Worm (Caenorhabditis elegans) whole organism, L1 larva: Measurements from ENCODE around the gene dhs-24.
A peak's percentile ranks its signal among the peaks of the same experiment; 100 is the strongest.
"Not testable (repeated sequence)": the region's sequence is repeated elsewhere in the genome, so short reads cannot be mapped to it uniquely, and the experiment has no call there.

Source experiments
- C04F5.9 ChIP-seq: sonication (generic microtip); optimal IDR thresholded peaks from 2 replicates; lab custom pipeline; 2016; ENCODE audit warnings: missing genetic modification characterization, missing compliant biosample characterization
- F16B12.6 ChIP-seq: fragments of 150-350 bp; optimal IDR thresholded peaks from 2 replicates; lab custom pipeline; 2014; ENCODE audit warnings: missing biosample characterization, missing genetic modification characterization
- ceh-63 ChIP-seq: fragments of 200-800 bp; sonication (Bioruptor generic); optimal IDR thresholded peaks from 2 replicates; lab custom pipeline; 2018; ENCODE audit warnings: mild to moderate bottlenecking, missing genetic modification characterization, missing compliant biosample characterization
- ceh-82 ChIP-seq, 3 experiments: fragments of 150-350 bp in 1 of 3; sonication (generic microtip) in 2 of 3; optimal IDR thresholded peaks; 2 replicates each; lab custom pipeline; 2014 to 2017; ENCODE audit warnings: missing biosample characterization in 3 of 3, missing genetic modification characterization in 3 of 3
- ceh-88 ChIP-seq: fragments of 200-800 bp; sonication (Bioruptor generic); IDR thresholded peaks from 2 replicates; pipeline ENCODE4 v1.3.6; 2022; ENCODE audit warnings: missing genetic modification characterization, missing compliant biosample characterization
- dpl-1 ChIP-seq, 3 experiments: fragments of 150-350 bp in 2 of 3; sonication (generic microtip) in 1 of 3; optimal IDR thresholded peaks; 2 replicates each; lab custom pipeline; 2014 to 2017; ENCODE audit warnings: missing biosample characterization in 3 of 3, missing genetic modification characterization in 3 of 3, missing genetic modification reagents in 3 of 3
- efl-1 ChIP-seq, 4 experiments: fragments of 150-350 bp; optimal IDR thresholded peaks in 3 of 4; peaks in 1 of 4; 1 replicate in 1 of 4; 2 replicates in 3 of 4; lab custom pipeline; 2014; ENCODE audit warnings: missing biosample characterization in 2 of 4, missing genetic modification characterization in 2 of 4, missing genetic modification reagents in 2 of 4
- elt-2 ChIP-seq: sonication (generic microtip); optimal IDR thresholded peaks from 2 replicates; lab custom pipeline; 2016; ENCODE audit warnings: missing genetic modification characterization, mild to moderate bottlenecking, inconsistent platforms, missing compliant biosample characterization, missing genetic modification reagents
- elt-3 ChIP-seq, 6 experiments: fragments of 150-350 bp in 1 of 6; sonication (generic microtip); optimal IDR thresholded peaks; 2 replicates each; lab custom pipeline; 2017 to 2018; ENCODE audit warnings: missing biosample characterization in 6 of 6, missing genetic modification characterization in 6 of 6, inconsistent platforms in 1 of 6
- ets-5 ChIP-seq: fragments of 200-800 bp; sonication (Bioruptor generic); IDR thresholded peaks from 2 replicates; pipeline ENCODE4 v1.3.6; 2022; ENCODE audit warnings: missing genetic modification characterization, missing compliant biosample characterization
- fos-1 ChIP-seq: fragments of 150-350 bp; optimal IDR thresholded peaks from 2 replicates; lab custom pipeline; 2014; ENCODE audit warnings: missing biosample characterization, missing genetic modification characterization
- grh-1 ChIP-seq: fragments of 200-800 bp; sonication (Bioruptor generic); IDR thresholded peaks from 2 replicates; pipeline ENCODE4 v1.3.6; 2022; ENCODE audit warnings: missing genetic modification reagents, missing genetic modification characterization, missing compliant biosample characterization
- hpl-2 ChIP-seq: fragments of 150-350 bp; optimal IDR thresholded peaks from 2 replicates; lab custom pipeline; 2014; ENCODE audit warnings: missing biosample characterization, missing genetic modification reagents, missing genetic modification characterization
- jun-1 ChIP-seq: fragments of 150-350 bp; optimal IDR thresholded peaks from 2 replicates; lab custom pipeline; 2014; ENCODE audit warnings: missing biosample characterization, missing genetic modification reagents, missing genetic modification characterization
- lin-35 ChIP-seq, 2 experiments: fragments of 150-350 bp; optimal IDR thresholded peaks; 2 replicates each; lab custom pipeline; 2014; ENCODE audit warnings: missing biosample characterization in 2 of 2, missing genetic modification characterization in 2 of 2, missing genetic modification reagents in 2 of 2
- lsy-2 ChIP-seq, 2 experiments: fragments of 150-350 bp; optimal IDR thresholded peaks; 2 replicates each; lab custom pipeline; 2014; ENCODE audit warnings: missing biosample characterization in 2 of 2, missing genetic modification characterization in 2 of 2
- mab-9 ChIP-seq: fragments of 200-800 bp; sonication (Bioruptor generic); IDR thresholded peaks from 2 replicates; pipeline ENCODE4 v1.3.6; 2022; ENCODE audit warnings: missing genetic modification reagents, missing genetic modification characterization, missing compliant biosample characterization
- mdl-1 ChIP-seq, 2 experiments: fragments of 150-350 bp; optimal IDR thresholded peaks; 2 replicates each; lab custom pipeline; 2014 to 2017; ENCODE audit warnings: missing biosample characterization in 2 of 2, missing genetic modification characterization in 2 of 2, inconsistent platforms in 1 of 2
- mep-1 ChIP-seq: fragments of 150-350 bp; optimal IDR thresholded peaks from 2 replicates; lab custom pipeline; 2014; ENCODE audit warnings: missing biosample characterization, missing genetic modification characterization
- nhr-12 ChIP-seq: sonication (generic microtip); optimal IDR thresholded peaks from 2 replicates; lab custom pipeline; 2017; ENCODE audit warnings: missing biosample characterization, missing genetic modification characterization
- nhr-19 ChIP-seq: fragments of 200-800 bp; sonication (Bioruptor generic); conservative IDR thresholded peaks from 2 replicates; pipeline ENCODE4 v1.3.6; 2022; ENCODE audit warnings: missing genetic modification characterization, missing compliant biosample characterization
- nhr-237 ChIP-seq: fragments of 150-350 bp; optimal IDR thresholded peaks from 2 replicates; lab custom pipeline; 2014; ENCODE audit warnings: missing biosample characterization, missing genetic modification characterization
- nhr-28 ChIP-seq: fragments of 150-350 bp; optimal IDR thresholded peaks from 2 replicates; lab custom pipeline; 2014; ENCODE audit warnings: missing biosample characterization, missing genetic modification characterization
- nhr-84 ChIP-seq: sonication (generic microtip); optimal IDR thresholded peaks from 2 replicates; lab custom pipeline; 2017; ENCODE audit warnings: missing biosample characterization, missing genetic modification characterization
- nhr-85 ChIP-seq: sonication (generic microtip); peaks from one replicate; lab custom pipeline; 2016; ENCODE audit warnings: missing genetic modification characterization, inconsistent platforms, missing compliant biosample characterization
- snpc-4 ChIP-seq: fragments of 150-350 bp; optimal IDR thresholded peaks from 2 replicates; lab custom pipeline; 2014; ENCODE audit warnings: missing biosample characterization, missing genetic modification characterization
- tlp-1 ChIP-seq: fragments of 150-350 bp; optimal IDR thresholded peaks from 2 replicates; lab custom pipeline; 2014; ENCODE audit warnings: missing biosample characterization, missing genetic modification characterization
- unc-130 ChIP-seq: fragments of 150-350 bp; optimal IDR thresholded peaks from 2 replicates; lab custom pipeline; 2017; ENCODE audit warnings: missing biosample characterization, missing genetic modification characterization, inconsistent platforms
- unc-62 ChIP-seq: fragments of 150-350 bp; optimal IDR thresholded peaks from 2 replicates; lab custom pipeline; 2014; ENCODE audit warnings: missing biosample characterization, missing genetic modification reagents, missing genetic modification characterization
- unc-98 ChIP-seq: fragments of 200-800 bp; sonication (Bioruptor generic); IDR thresholded peaks from 2 replicates; pipeline ENCODE4 v1.3.6; 2022; ENCODE audit warnings: missing genetic modification characterization, missing compliant biosample characterization
- xbp-1 ChIP-seq: sonication (generic microtip); optimal IDR thresholded peaks from 2 replicates; lab custom pipeline; 2016; ENCODE audit warnings: missing genetic modification characterization, missing compliant biosample characterization
- zag-1 ChIP-seq: fragments of 150-350 bp; optimal IDR thresholded peaks from 2 replicates; lab custom pipeline; 2014; ENCODE audit warnings: missing biosample characterization, missing genetic modification characterization
- ztf-4 ChIP-seq: fragments of 150-350 bp; optimal IDR thresholded peaks from 2 replicates; lab custom pipeline; 2014; ENCODE audit warnings: missing biosample characterization, missing genetic modification characterization

dhs-24 gene

DNA sequence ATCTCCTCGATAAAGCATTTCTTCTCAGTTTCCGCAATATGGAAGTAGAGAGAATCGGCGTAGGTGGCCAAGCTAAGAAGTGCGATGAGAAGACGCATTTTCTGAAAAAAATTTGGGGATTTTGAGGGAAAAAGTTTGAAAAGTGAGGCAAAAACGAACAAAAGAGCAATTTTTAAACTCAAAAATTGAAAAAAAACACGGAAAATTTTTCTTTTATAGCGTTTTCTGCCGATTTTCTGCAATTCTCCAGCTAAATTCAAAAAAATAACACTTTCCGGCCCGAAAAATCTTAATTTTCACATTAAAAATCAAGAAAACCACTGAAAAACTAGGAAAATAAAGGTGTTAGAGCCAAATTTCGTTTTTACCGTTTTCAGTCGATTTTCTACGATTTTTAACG is 2.6 kb upstream of the dhs-24 start, which contains the start of gene tmed-4:
tmed-4 (minus strand) TSS at position 101 of the 400 bp plus-strand sequence.
- TF ChIP-seq F16B12.6 (tag; lab: Kevin White, UChicago); unc-130 (tag; lab: Kevin White, UChicago); elt-3 (tag; optimal IDR thresholded peaks at IDR 0.05; lab: Kevin White, UChicago): not testable (repeated sequence)

ce11 chrV:19936945-19937344 is 9.5 kb downstream of the dhs-24 start:
- TF ChIP-seq efl-1 (optimal IDR thresholded peaks at IDR 0.05; lab: Kevin White, UChicago) (no peak), efl-1 (GFP tag; optimal IDR thresholded peaks at IDR 0.05 in 1 of 2; lab: Kevin White, UChicago) (peak in 1 of 2 experiments; percentile 57), lin-35 (GFP tag; optimal IDR thresholded peaks at IDR 0.05; lab: Kevin White, UChicago) (no peak)

- no peak for TF ChIP-seq nhr-12 (tag; lab: Kevin White, UChicago)
- no peak for TF ChIP-seq hpl-2 (GFP tag; lab: Kevin White, UChicago)
- no peak for TF ChIP-seq nhr-84 (tag; lab: Kevin White, UChicago)
- no peak for TF ChIP-seq elt-2 (tag; lab: Kevin White, UChicago)
- no peak for TF ChIP-seq ceh-88
Measured at ce11 chrV:19934223-19934622, 12.2 kb downstream of the dhs-24 start, which contains the start of gene algn-7. TSS of gene algn-7 (minus strand) at chrV:19934323.

- no peak for TF ChIP-seq xbp-1
- no peak for TF ChIP-seq nhr-28 (tag; lab: Kevin White, UChicago)
Measured at ce11 chrV:19923924-19924323, 22.5 kb downstream of the dhs-24 start, which contains the start of gene skr-4. TSS of gene skr-4 (plus strand) at chrV:19924224.

DNA sequence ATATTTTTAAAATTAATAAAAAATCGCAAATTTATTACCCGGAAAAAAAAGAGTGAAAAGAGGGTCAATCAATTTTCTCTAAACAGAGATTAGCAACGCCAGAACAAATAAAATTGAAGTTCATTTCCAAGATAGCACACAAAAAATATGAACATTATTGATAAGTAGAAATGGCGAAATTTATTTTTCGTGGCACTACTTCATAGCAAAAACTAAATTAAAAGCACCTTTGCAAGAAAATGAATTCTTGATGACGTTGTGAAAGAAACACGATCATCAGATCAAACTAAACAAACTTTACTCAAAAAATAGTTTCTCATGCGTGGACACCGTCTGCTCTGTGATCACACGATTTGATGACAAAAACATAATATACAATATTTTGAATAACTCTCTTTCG is 23.8 kb downstream of the dhs-24 start, which contains the start of gene Y60A3A.16:
Y60A3A.16 (minus strand) TSS at position 101 of the 400 bp plus-strand sequence.
- no peak for TF ChIP-seq ztf-4 (tag; lab: Kevin White, UChicago)
- no peak for TF ChIP-seq snpc-4 (tag; lab: Kevin White, UChicago)
- TF ChIP-seq ets-5 (GFP tag; lab: Robert Waterston, UW), result no peak
- no peak for TF ChIP-seq elt-2 (tag; lab: Kevin White, UChicago)
- no peak for TF ChIP-seq elt-3 (tag; optimal IDR thresholded peaks at IDR 0.05; lab: Kevin White, UChicago)
- TF ChIP-seq mab-9 (GFP tag; lab: Robert Waterston, UW), result no peak
- TF ChIP-seq unc-62, result no peak
- TF ChIP-seq ceh-63 (GFP tag; lab: Kevin White, UChicago), result no peak
- no peak for TF ChIP-seq hpl-2 (GFP tag; lab: Kevin White, UChicago)
- no peak for TF ChIP-seq unc-98 (GFP tag; lab: Robert Waterston, UW)
- TF ChIP-seq jun-1 (tag; lab: Kevin White, UChicago), result no peak

DNA sequence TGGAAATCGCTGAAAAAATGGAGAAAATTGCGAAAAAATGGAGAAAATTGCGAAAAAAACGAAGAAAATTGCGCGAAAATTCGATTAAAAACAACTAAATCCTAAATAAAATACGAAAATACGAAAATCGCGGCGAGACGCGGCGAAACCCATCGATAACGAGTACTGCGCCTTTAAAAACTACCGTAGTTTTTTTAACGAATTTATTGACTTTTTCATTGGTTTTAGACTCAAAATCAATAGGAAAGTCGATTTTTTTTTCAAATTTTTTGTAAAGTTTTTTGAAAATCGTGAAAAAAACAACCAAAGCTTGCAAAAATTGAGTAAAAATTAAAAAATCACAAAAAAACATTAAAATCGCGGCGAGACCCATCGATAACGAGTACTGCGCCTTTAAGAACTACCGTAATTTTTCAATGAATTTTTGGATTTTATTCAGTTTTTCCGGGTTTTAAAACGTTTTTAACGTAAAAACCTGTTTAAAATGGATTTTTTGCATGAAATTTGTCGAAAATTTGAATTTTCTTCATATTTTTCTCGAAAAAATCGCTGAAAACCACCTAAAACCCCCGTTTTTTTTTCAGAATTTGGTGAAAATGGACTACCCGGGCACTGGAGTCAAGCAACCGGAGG is 30.3 kb downstream of the dhs-24 start, which contains the start of the genes chk-2 and Y60A3A.19:
chk-2 (minus strand) TSS at position 51 of the 633 bp plus-strand sequence.
Y60A3A.19 (plus strand) TSS at position 583 of the 633 bp plus-strand sequence.
- TF ChIP-seq snpc-4 (tag; lab: Kevin White, UChicago) (no peak), zag-1 (tag; lab: Kevin White, UChicago) (no peak), nhr-19 (GFP tag; lab: Robert Waterston, UW) (no peak)

DNA sequence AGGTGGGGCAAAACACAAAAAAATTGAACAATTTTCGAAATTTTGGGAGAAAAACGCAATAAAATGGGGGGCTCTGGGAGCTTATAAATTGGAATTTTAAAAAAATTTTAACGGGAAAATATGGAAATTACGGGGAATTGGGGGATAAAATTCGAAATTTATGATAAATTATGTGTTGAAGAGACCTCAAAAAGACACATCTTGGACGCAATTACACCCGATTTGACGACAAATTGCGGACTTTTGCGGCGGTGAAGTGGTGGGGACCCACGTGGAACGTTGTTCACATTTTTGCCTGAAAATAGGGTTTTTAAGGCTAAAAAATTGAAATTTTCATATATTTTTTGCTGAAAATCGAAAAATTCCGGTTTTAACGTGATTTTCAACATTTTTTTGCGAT is 37.6 kb downstream of the dhs-24 start:
- TF ChIP-seq mep-1 (tag; lab: Kevin White, UChicago), result peak; percentile 41
- peak in 1 of 3 experiments; percentile 31 for TF ChIP-seq dpl-1 (GFP tag; optimal IDR thresholded peaks at IDR 0.05; lab: Kevin White, UChicago)
- TF ChIP-seq tlp-1 (tag; lab: Kevin White, UChicago), result no peak
- no peak for TF ChIP-seq nhr-237 (tag; lab: Kevin White, UChicago)
- no peak for TF ChIP-seq ets-5 (GFP tag; lab: Robert Waterston, UW)
- TF ChIP-seq nhr-85 (tag; lab: Kevin White, UChicago), result peak; percentile 26
- no peak for TF ChIP-seq zag-1 (tag; lab: Kevin White, UChicago)
- peak in 1 of 2 experiments; percentile 11 for TF ChIP-seq lin-35 (GFP tag; optimal IDR thresholded peaks at IDR 0.05; lab: Kevin White, UChicago)
- TF ChIP-seq lsy-2 (tag; optimal IDR thresholded peaks at IDR 0.05; lab: Kevin White, UChicago), result peak; percentile 16 to 29
- TF ChIP-seq efl-1 (optimal IDR thresholded peaks at IDR 0.05; lab: Kevin White, UChicago), result peak in 1 of 2 experiments; percentile 25
- TF ChIP-seq efl-1 (GFP tag; optimal IDR thresholded peaks at IDR 0.05 in 1 of 2; lab: Kevin White, UChicago), result peak; percentile 38 to 88
- TF ChIP-seq F16B12.6 (tag; lab: Kevin White, UChicago), result peak; percentile 86
- TF ChIP-seq nhr-19 (GFP tag; lab: Robert Waterston, UW), result no peak
- TF ChIP-seq mdl-1 (tag; optimal IDR thresholded peaks at IDR 0.05; lab: Kevin White, UChicago), result peak in 1 of 2 experiments; percentile 22
- TF ChIP-seq ceh-82 (tag; optimal IDR thresholded peaks at IDR 0.05; lab: Kevin White, UChicago), result peak in 1 of 3 experiments; percentile 8
- no peak for TF ChIP-seq fos-1
- no peak for TF ChIP-seq grh-1
- TF ChIP-seq C04F5.9 (tag; lab: Kevin White, UChicago), result no peak
